Worm (Caenorhabditis elegans) whole organism, L3 larva: ENCODE data around the gene R07C3.13.

Source experiments
- egl-27 ChIP-seq: sonication (generic microtip); optimal IDR thresholded peaks from 4 replicates; lab custom pipeline; 2017; ENCODE audit warnings: missing biosample characterization, missing genetic modification reagents, missing genetic modification characterization
- lin-39 ChIP-seq: fragments of 150-350 bp; optimal IDR thresholded peaks from 2 replicates; lab custom pipeline; 2018; ENCODE audit warnings: missing biosample characterization, missing genetic modification reagents, missing genetic modification characterization
- nhr-11 ChIP-seq: fragments of 150-350 bp; optimal IDR thresholded peaks from 2 replicates; lab custom pipeline; 2014; ENCODE audit warnings: missing biosample characterization, missing genetic modification characterization
- nhr-67 ChIP-seq: fragments of 150-350 bp; optimal IDR thresholded peaks from 2 replicates; lab custom pipeline; 2014; ENCODE audit warnings: missing biosample characterization, missing genetic modification characterization
- unc-62 ChIP-seq: fragments of 150-350 bp; sonication (generic microtip); optimal IDR thresholded peaks from 4 replicates; lab custom pipeline; 2014; ENCODE audit warnings: missing biosample characterization, missing genetic modification reagents, missing genetic modification characterization

ce11 chrII:917324-917723, 9.9 kb downstream of the R07C3.13 start, which contains the start of gene fbxc-30:
- TF ChIP-seq unc-62 (GFP tag; lab: Kevin White, UChicago) = no peak
- no peak for TF ChIP-seq nhr-67 (tag; lab: Kevin White, UChicago)
- no peak for TF ChIP-seq lin-39
- no peak for TF ChIP-seq egl-27 (tag; lab: Kevin White, UChicago)
- no peak for TF ChIP-seq nhr-11 (tag; lab: Kevin White, UChicago)
